Fruit fly (Drosophila melanogaster): Measurements from ENCODE around the gene CG14683.

CG14683 gene

dm6 chr3R:10696371-10696777 is at the start of gene CG14683, which contains the start of the genes pug and CG46459:
CG14683 (plus strand) TSS chr3R:10696647.
pug (plus strand) TSS chr3R:10696534.
CG46459 (plus strand) TSS chr3R:10696647.
- TF ChIP-seq CG17801 (GFP tag; optimal IDR thresholded peaks at IDR 0.05; ENCODE audit: partially characterized antibody), result no peak

dm6 chr3R:10647171-10647570 is 49.3 kb upstream of the CG14683 start:
- TF ChIP-seq CG17801 (GFP tag; optimal IDR thresholded peaks at IDR 0.05; ENCODE audit: partially characterized antibody), result no peak

- no peak for TF ChIP-seq CG17801 (GFP tag; optimal IDR thresholded peaks at IDR 0.05; ENCODE audit: partially characterized antibody)
These were observed 47.8 kb upstream of the CG14683 start for dm6 chr3R:10648556-10649181.

- TF ChIP-seq CG17801 (GFP tag; optimal IDR thresholded peaks at IDR 0.05; ENCODE audit: partially characterized antibody), result no peak
These were observed 45.7 kb upstream of the CG14683 start for dm6 chr3R:10650641-10651318.

- TF ChIP-seq CG17801 (GFP tag; optimal IDR thresholded peaks at IDR 0.05; ENCODE audit: partially characterized antibody), result no peak
These were observed 41.8 kb upstream of the CG14683 start for dm6 chr3R:10654642-10655041.

dm6 chr3R:10655968-10656367 is 40.5 kb upstream of the CG14683 start:
- TF ChIP-seq CG17801 (GFP tag; optimal IDR thresholded peaks at IDR 0.05; ENCODE audit: partially characterized antibody), result no peak

dm6 chr3R:10656578-10656977 is 39.9 kb upstream of the CG14683 start:
- no peak for TF ChIP-seq CG17801 (GFP tag; optimal IDR thresholded peaks at IDR 0.05; ENCODE audit: partially characterized antibody)

dm6 chr3R:10658783-10659182 is 37.7 kb upstream of the CG14683 start:
- no peak for TF ChIP-seq CG17801 (GFP tag; optimal IDR thresholded peaks at IDR 0.05; ENCODE audit: partially characterized antibody)

- TF ChIP-seq CG17801 (GFP tag; optimal IDR thresholded peaks at IDR 0.05; ENCODE audit: partially characterized antibody), result no peak
These were observed 36.9 kb upstream of the CG14683 start for dm6 chr3R:10659563-10659962.

- no peak for TF ChIP-seq CG17801 (GFP tag; optimal IDR thresholded peaks at IDR 0.05; ENCODE audit: partially characterized antibody)
These were observed 35.3 kb upstream of the CG14683 start for dm6 chr3R:10661098-10661497.

dm6 chr3R:10664942-10665341 is 31.5 kb upstream of the CG14683 start:
- no peak for TF ChIP-seq CG17801 (GFP tag; optimal IDR thresholded peaks at IDR 0.05; ENCODE audit: partially characterized antibody)

- no peak for TF ChIP-seq CG17801 (GFP tag; optimal IDR thresholded peaks at IDR 0.05; ENCODE audit: partially characterized antibody)
These were observed 28.5 kb upstream of the CG14683 start for dm6 chr3R:10667964-10668363.

- TF ChIP-seq CG17801 (GFP tag; optimal IDR thresholded peaks at IDR 0.05; ENCODE audit: partially characterized antibody), result no peak
These were observed 26.5 kb upstream of the CG14683 start for dm6 chr3R:10669950-10670349.

- TF ChIP-seq CG17801 (GFP tag; optimal IDR thresholded peaks at IDR 0.05; ENCODE audit: partially characterized antibody), result no peak
These were observed 23.8 kb upstream of the CG14683 start for dm6 chr3R:10672680-10673079.

- no peak for TF ChIP-seq CG17801 (GFP tag; optimal IDR thresholded peaks at IDR 0.05; ENCODE audit: partially characterized antibody)
These were observed 22.9 kb upstream of the CG14683 start for dm6 chr3R:10673571-10673970.

- no peak for TF ChIP-seq CG17801 (GFP tag; optimal IDR thresholded peaks at IDR 0.05; ENCODE audit: partially characterized antibody)
These were observed 21.3 kb upstream of the CG14683 start for dm6 chr3R:10675101-10675500.

Data from ovary, adult (tissue).